Worm (Caenorhabditis elegans) whole organism, young adult: ENCODE results near the gene EEED8.14.

Experiments
- C06A6.2 ChIP-seq: fragments of 200-800 bp; sonication (Bioruptor generic); conservative IDR thresholded peaks from 2 replicates; pipeline ENCODE4 v1.3.6; 2022; ENCODE audit warnings: missing genetic modification characterization, missing compliant biosample characterization
- F22D6.2 ChIP-seq: sonication (generic microtip); optimal IDR thresholded peaks from 2 replicates; lab custom pipeline; 2016; ENCODE audit warnings: mild to moderate bottlenecking, missing genetic modification characterization, missing compliant biosample characterization
- F23B12.7 ChIP-seq: sonication (generic microtip); optimal IDR thresholded peaks from 2 replicates; lab custom pipeline; 2017; ENCODE audit warnings: missing genetic modification characterization, mild to moderate bottlenecking, missing compliant biosample characterization, antibody characterized with exemption, moderate library complexity; ENCODE audit not compliant: insufficient read depth
- F37B4.10 ChIP-seq: fragments of 200-800 bp; sonication (Bioruptor generic); IDR thresholded peaks from 2 replicates; pipeline ENCODE4 v1.3.6; 2022; ENCODE audit warnings: missing genetic modification characterization, missing compliant biosample characterization
- K11D2.4 ChIP-seq: fragments of 200-800 bp; sonication (Bioruptor generic); IDR thresholded peaks from 2 replicates; pipeline ENCODE4 v1.3.6; 2022; ENCODE audit warnings: missing genetic modification reagents, missing genetic modification characterization, missing compliant biosample characterization
- T26A5.8 ChIP-seq: sonication (generic microtip); optimal IDR thresholded peaks from 2 replicates; lab custom pipeline; 2016; ENCODE audit warnings: missing genetic modification characterization, missing compliant biosample characterization
- Y53F4B.3 ChIP-seq: fragments of 200-800 bp; sonication (Bioruptor generic); IDR thresholded peaks from 2 replicates; pipeline ENCODE4 v1.3.6; 2022; ENCODE audit warnings: missing genetic modification reagents, missing genetic modification characterization, missing compliant biosample characterization
- Y56A3A.18 ChIP-seq: fragments of 200-800 bp; sonication (Bioruptor generic); IDR thresholded peaks from 2 replicates; pipeline ENCODE4 v1.3.6; 2022; ENCODE audit warnings: missing genetic modification reagents, missing genetic modification characterization, missing compliant biosample characterization
- ZK185.1 ChIP-seq: sonication (generic microtip); optimal IDR thresholded peaks from 2 replicates; lab custom pipeline; 2016; ENCODE audit warnings: mild to moderate bottlenecking, missing genetic modification characterization, missing compliant biosample characterization; ENCODE audit not compliant: poor library complexity, severe bottlenecking
- attf-5 ChIP-seq: fragments of 200-800 bp; sonication (Bioruptor generic); optimal IDR thresholded peaks from 2 replicates; lab custom pipeline; 2018; ENCODE audit warnings: mild to moderate bottlenecking, missing genetic modification characterization, missing compliant biosample characterization
- cebp-1 ChIP-seq, 2 experiments: fragments of 200-800 bp in 1 of 2; sonication (Bioruptor generic) in 1 of 2; sonication (generic microtip) in 1 of 2; IDR thresholded peaks in 1 of 2; optimal IDR thresholded peaks in 1 of 2; 2 replicates each; pipeline versions ENCODE4 v1.3.6 to Lab custom; 2017 to 2022; ENCODE audit warnings: missing compliant biosample characterization in 2 of 2, missing genetic modification characterization in 2 of 2, mild to moderate bottlenecking in 1 of 2, missing genetic modification reagents in 1 of 2, moderate library complexity in 1 of 2
- die-1 ChIP-seq: sonication (generic microtip); optimal IDR thresholded peaks from 2 replicates; lab custom pipeline; 2016; ENCODE audit warnings: missing genotype, mild to moderate bottlenecking, missing genetic modification characterization, missing compliant biosample characterization
- gei-17 ChIP-seq: fragments of 200-800 bp; sonication (Bioruptor generic); optimal IDR thresholded peaks from 2 replicates; lab custom pipeline; 2018; ENCODE audit warnings: mild to moderate bottlenecking, missing genetic modification characterization, missing compliant biosample characterization
- him-1 ChIP-seq: sonication (generic microtip); optimal IDR thresholded peaks from 2 replicates; lab custom pipeline; 2016; ENCODE audit warnings: missing genotype, missing genetic modification reagents, missing genetic modification characterization, missing compliant biosample characterization
- hmg-1.2 ChIP-seq: fragments of 200-800 bp; sonication (Bioruptor generic); IDR thresholded peaks from 2 replicates; pipeline ENCODE4 v1.3.6; 2022; ENCODE audit warnings: missing genetic modification reagents, missing genetic modification characterization, missing compliant biosample characterization
- hrde-1 ChIP-seq: sonication (generic microtip); optimal IDR thresholded peaks from 2 replicates; lab custom pipeline; 2016; ENCODE audit warnings: missing genetic modification characterization, mild to moderate bottlenecking, missing compliant biosample characterization, moderate library complexity, missing genotype, missing genetic modification reagents, borderline replicate concordance
- let-607 ChIP-seq, 2 experiments: fragments of 200-800 bp in 1 of 2; sonication (Bioruptor generic) in 1 of 2; sonication (generic microtip) in 1 of 2; optimal IDR thresholded peaks; 2 replicates each; lab custom pipeline; 2016 to 2018; ENCODE audit warnings: mild to moderate bottlenecking in 2 of 2, missing compliant biosample characterization in 2 of 2, missing genetic modification characterization in 2 of 2, moderate library complexity in 2 of 2, missing genotype in 1 of 2
- lin-26 ChIP-seq: fragments of 200-800 bp; sonication (Bioruptor generic); IDR thresholded peaks from 2 replicates; pipeline ENCODE4 v1.3.6; 2022; ENCODE audit warnings: missing genetic modification reagents, missing genetic modification characterization, missing compliant biosample characterization
- madf-8 ChIP-seq: fragments of 200-800 bp; sonication (Bioruptor generic); conservative IDR thresholded peaks from 2 replicates; pipeline ENCODE4 v1.3.6; 2022; ENCODE audit warnings: missing genetic modification reagents, missing genetic modification characterization, missing compliant biosample characterization
- nhr-179 ChIP-seq: sonication (generic microtip); optimal IDR thresholded peaks from 2 replicates; lab custom pipeline; 2016; ENCODE audit warnings: mild to moderate bottlenecking, missing genetic modification characterization, missing compliant biosample characterization
- nhr-27 ChIP-seq: fragments of 200-800 bp; sonication (Bioruptor generic); optimal IDR thresholded peaks from 2 replicates; lab custom pipeline; 2018; ENCODE audit warnings: mild to moderate bottlenecking, missing genetic modification characterization, moderate library complexity, missing compliant biosample characterization
- nhr-80 ChIP-seq: sonication (generic microtip); optimal IDR thresholded peaks from 2 replicates; lab custom pipeline; 2016; ENCODE audit warnings: missing genetic modification characterization, missing compliant biosample characterization
- nhr-90 ChIP-seq: sonication (generic microtip); optimal IDR thresholded peaks from 2 replicates; lab custom pipeline; 2016; ENCODE audit warnings: missing genotype, mild to moderate bottlenecking, missing genetic modification characterization, missing compliant biosample characterization
- pbrm-1 ChIP-seq: fragments of 200-800 bp; sonication (Bioruptor generic); IDR thresholded peaks from 2 replicates; pipeline ENCODE4 v1.3.6; 2022; ENCODE audit warnings: missing genetic modification reagents, missing genetic modification characterization, missing compliant biosample characterization
- repo-1 ChIP-seq: sonication (generic microtip); optimal IDR thresholded peaks from 2 replicates; lab custom pipeline; 2017; ENCODE audit warnings: mild to moderate bottlenecking, missing genetic modification characterization, missing compliant biosample characterization
- sdz-38 ChIP-seq: sonication (generic microtip); optimal IDR thresholded peaks from 2 replicates; lab custom pipeline; 2016; ENCODE audit warnings: missing genotype, missing genetic modification characterization, missing compliant biosample characterization
- snpc-4 ChIP-seq, 5 experiments: fragments of 150-350 bp in 1 of 5; sonication (generic microtip) in 4 of 5; optimal IDR thresholded peaks; 2 replicates each; lab custom pipeline; 2014 to 2018; ENCODE audit warnings: missing genetic modification characterization in 5 of 5, missing biosample characterization in 3 of 5, antibody characterized with exemption in 2 of 5, mild to moderate bottlenecking in 2 of 5, missing compliant biosample characterization in 2 of 5, missing genotype in 2 of 5, moderate library complexity in 2 of 5, missing genetic modification reagents in 1 of 5
- somi-1 ChIP-seq: fragments of 200-800 bp; sonication (Bioruptor generic); optimal IDR thresholded peaks from 2 replicates; lab custom pipeline; 2018; ENCODE audit warnings: mild to moderate bottlenecking, missing genetic modification characterization, missing compliant biosample characterization
- unc-62 ChIP-seq: fragments of 150-350 bp; optimal IDR thresholded peaks from 2 replicates; lab custom pipeline; 2014; ENCODE audit warnings: missing biosample characterization, missing genetic modification reagents, missing genetic modification characterization
- zfh-2 ChIP-seq: fragments of 200-800 bp; sonication (Bioruptor generic); conservative IDR thresholded peaks from 2 replicates; pipeline ENCODE4 v1.3.6; 2022; ENCODE audit warnings: missing genetic modification reagents, missing genetic modification characterization, missing compliant biosample characterization

The EEED8.14 gene

DNA sequence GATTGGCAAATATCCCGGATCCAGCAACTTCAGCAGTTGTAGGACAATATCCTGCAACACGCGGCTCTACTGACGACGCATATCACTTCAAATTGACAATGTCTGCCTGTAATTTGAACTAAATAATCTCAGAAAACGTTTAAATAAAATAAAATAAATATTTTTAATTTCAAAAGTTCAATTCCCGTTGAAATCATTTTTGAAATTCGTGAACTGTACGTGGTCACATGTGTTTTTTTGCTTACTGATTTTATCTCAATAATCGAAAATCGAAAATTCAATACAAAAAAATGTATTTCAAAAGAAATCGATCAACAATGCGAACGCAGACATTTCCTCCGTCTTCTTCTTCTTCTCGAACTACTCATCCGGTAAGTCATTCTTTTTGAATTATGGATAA lies 23.7 kb upstream of the EEED8.14 start, which contains the start of gene F07F6.1 (continued):
- TF ChIP-seq ZK185.1 (tag; lab: Kevin White, UChicago): no peak

DNA sequence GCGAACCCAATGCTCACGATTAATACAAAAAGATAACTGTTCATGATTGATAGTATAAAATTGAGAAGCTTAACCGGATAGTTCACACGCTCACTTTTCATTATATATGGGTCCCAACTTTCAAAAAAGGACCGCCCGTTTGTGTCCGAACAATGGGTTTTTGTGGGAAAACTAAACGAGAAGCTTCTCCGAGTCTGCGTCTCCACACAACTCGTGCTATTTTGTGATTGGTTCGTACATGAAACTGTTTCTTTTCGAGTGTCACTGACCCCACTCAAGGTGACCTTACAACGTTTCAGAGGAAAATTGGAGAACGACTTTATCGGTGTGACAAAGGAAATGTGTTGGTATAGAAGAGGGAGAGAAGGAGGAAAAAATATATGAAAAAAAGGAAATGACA lies 23.0 kb upstream of the EEED8.14 start, which contains the start of gene dct-5:
Gene dct-5 (minus strand): TSS at position 101 of the 400 bp plus-strand sequence.
- no peak for TF ChIP-seq somi-1 (GFP tag; lab: Kevin White, UChicago)
- no peak for TF ChIP-seq him-1
- TF ChIP-seq Y56A3A.18 (GFP tag; lab: Robert Waterston, UW): no peak
- TF ChIP-seq zfh-2 (GFP tag; lab: Robert Waterston, UW): no peak
- TF ChIP-seq hrde-1: no peak
- no peak for TF ChIP-seq F37B4.10 (GFP tag; lab: Robert Waterston, UW)
- no peak for TF ChIP-seq T26A5.8 (tag; lab: Kevin White, UChicago)
- TF ChIP-seq nhr-179 (tag; lab: Kevin White, UChicago): no peak
- TF ChIP-seq sdz-38 (tag; lab: Kevin White, UChicago): no peak

DNA sequence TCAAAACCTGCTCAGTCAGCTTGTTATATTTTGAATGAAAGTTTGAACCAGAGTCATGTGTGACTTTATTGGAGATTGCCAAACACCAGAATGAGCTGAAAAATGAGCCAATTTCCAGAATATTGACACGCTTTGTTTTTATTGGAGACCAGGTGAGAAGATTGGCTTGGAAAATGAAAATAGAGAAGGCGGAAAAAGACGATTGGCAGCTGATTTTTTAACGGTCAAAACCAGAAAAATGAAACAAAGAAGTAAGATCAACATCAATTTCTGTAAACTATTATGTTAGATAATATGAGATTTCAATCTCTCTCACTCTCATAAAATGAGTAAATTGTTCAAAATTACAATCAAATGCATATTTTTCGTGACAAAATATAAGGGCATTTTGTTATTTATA lies 19.2 kb upstream of the EEED8.14 start, which contains the start of gene srx-114:
Gene srx-114 (minus strand): TSS at position 101 of the 400 bp plus-strand sequence.
- TF ChIP-seq nhr-90: no peak
- no peak for TF ChIP-seq lin-26 (GFP tag; lab: Robert Waterston, UW)
- TF ChIP-seq pbrm-1 (GFP tag; lab: Robert Waterston, UW): no peak
- TF ChIP-seq zfh-2 (GFP tag; lab: Robert Waterston, UW): no peak
- no peak for TF ChIP-seq Y53F4B.3 (GFP tag; lab: Robert Waterston, UW)
- TF ChIP-seq nhr-80 (tag; lab: Kevin White, UChicago): no peak
- no peak for TF ChIP-seq C06A6.2
- no peak for TF ChIP-seq F23B12.7 (tag; lab: Kevin White, UChicago)
- TF ChIP-seq K11D2.4 (GFP tag; lab: Robert Waterston, UW): no peak
- TF ChIP-seq unc-62 (GFP tag; lab: Kevin White, UChicago): no peak
- no peak for TF ChIP-seq die-1
- TF ChIP-seq ZK185.1 (tag; lab: Kevin White, UChicago): no peak
- TF ChIP-seq hmg-1.2 (GFP tag; lab: Robert Waterston, UW): no peak
- TF ChIP-seq madf-8 (GFP tag; lab: Robert Waterston, UW): no peak
- no peak for TF ChIP-seq gei-17 (GFP tag; lab: Kevin White, UChicago)
- no peak for TF ChIP-seq nhr-27
- no peak for TF ChIP-seq repo-1 (tag; lab: Kevin White, UChicago)
- TF ChIP-seq, all 124 proteins: peak for 0

DNA sequence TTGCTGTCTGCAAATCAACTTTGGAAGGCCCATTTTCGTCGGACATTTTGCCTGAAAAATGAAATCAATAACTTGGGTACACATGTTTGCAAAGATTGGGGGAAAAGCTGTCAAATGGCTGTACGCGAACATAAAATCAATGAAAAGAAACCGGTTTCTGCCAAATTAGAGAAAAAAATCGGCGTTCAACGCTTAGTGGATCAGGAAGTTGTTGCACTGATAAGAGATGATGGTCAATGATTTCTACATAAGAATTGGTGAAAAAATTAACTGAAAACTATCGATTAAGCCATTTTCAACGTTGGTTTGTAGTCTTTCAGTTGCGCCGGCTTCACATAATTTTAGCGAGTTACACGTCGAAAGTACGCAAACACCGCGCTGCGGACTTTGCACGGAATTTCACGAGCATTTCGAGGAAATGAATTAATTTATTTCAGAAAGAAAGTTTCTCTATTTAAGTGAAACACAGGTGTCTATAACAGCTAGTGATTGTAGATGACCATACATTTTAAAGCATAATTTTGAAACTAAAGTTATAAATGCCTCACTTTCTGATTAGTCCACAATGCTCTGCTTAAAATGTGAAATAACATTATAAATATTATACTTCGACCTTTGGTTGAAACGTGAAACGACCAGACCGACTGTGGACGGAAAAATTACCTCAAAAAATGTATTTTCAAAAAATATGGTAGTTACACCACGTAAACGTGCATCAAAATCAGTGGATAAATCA lies 15.8 kb upstream of the EEED8.14 start, which contains the start of the genes F07F6.4 and F07F6.2:
Gene F07F6.4 (minus strand): TSS at position 51 of the 736 bp plus-strand sequence.
Gene F07F6.2 (plus strand): TSS at position 686 of the 736 bp plus-strand sequence.
- peak; percentile 89 to 94 for TF ChIP-seq let-607 (tag; optimal IDR thresholded peaks at IDR 0.05; lab: Kevin White, UChicago)
- TF ChIP-seq attf-5: peak; percentile 14
- no peak for TF ChIP-seq F22D6.2 (tag; lab: Kevin White, UChicago)

DNA sequence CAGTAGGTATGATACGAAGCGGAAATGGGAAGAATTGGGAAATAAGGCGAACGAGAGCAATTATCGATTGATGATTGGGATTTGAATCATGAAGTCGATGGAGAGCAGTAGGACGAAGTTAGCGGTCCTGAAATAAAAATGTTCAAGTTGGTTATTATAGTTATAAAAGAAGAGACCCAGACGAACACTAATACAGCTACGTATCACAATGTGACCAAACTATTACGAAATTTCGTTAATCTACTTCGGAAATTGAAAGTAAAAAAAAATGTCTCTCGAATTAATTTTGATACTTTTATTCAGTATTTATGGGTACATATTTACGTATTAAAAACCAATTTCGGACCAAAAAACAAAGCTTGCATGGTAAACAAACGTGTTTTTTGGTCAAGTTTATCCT lies 12.6 kb upstream of the EEED8.14 start:
- TF ChIP-seq snpc-4 (GFP tag; optimal IDR thresholded peaks at IDR 0.05; lab: Kevin White, UChicago): no peak
- TF ChIP-seq snpc-4 (tag; optimal IDR thresholded peaks at IDR 0.05; lab: Kevin White, UChicago): no peak
- peak; percentile 58 for TF ChIP-seq cebp-1 (GFP tag; IDR thresholded peaks at IDR 0.05; lab: Robert Waterston, UW)
- peak; percentile 68 for TF ChIP-seq cebp-1 (tag; optimal IDR thresholded peaks at IDR 0.05; lab: Kevin White, UChicago)
